Fruit fly (Drosophila melanogaster) whole organism, embryonic: ENCODE results near the gene Chd1.
A peak's percentile ranks its signal among the peaks of the same experiment; 100 is the strongest.

Experiments
- Aef1 ChIP-seq: fragments of 200-800 bp; sonication (Bioruptor generic); IDR thresholded peaks from 3 replicates; pipeline ENCODE4 v1.3.6; 2022; ENCODE audit warnings: missing biosample characterization, missing genetic modification characterization
- Atf-2 ChIP-seq: fragments of 200-800 bp; sonication (Bioruptor generic); optimal IDR thresholded peaks from 2 replicates; lab custom pipeline; 2016; ENCODE audit warnings: missing biosample characterization, missing genetic modification characterization
- CG10267 ChIP-seq: fragments of 200-800 bp; sonication (Bioruptor generic); optimal IDR thresholded peaks from 2 replicates; lab custom pipeline; 2018; ENCODE audit warnings: missing biosample characterization, mild to moderate bottlenecking, missing genetic modification characterization, moderate library complexity
- CG10321 ChIP-seq: fragments of 200-800 bp; sonication (Bioruptor generic); IDR thresholded peaks from 2 replicates; pipeline ENCODE4 v1.3.6; 2022; ENCODE audit warnings: missing biosample characterization, missing genetic modification characterization
- CG11093 ChIP-seq: fragments of 200-800 bp; sonication (Bioruptor generic); IDR thresholded peaks from 3 replicates; pipeline ENCODE4 v1.3.6; 2022; ENCODE audit warnings: missing biosample characterization, missing genetic modification characterization
- CG11560 ChIP-seq: fragments of 200-800 bp; sonication (Bioruptor generic); IDR thresholded peaks from 3 replicates; pipeline ENCODE4 v1.3.6; 2022; ENCODE audit warnings: missing biosample characterization, missing genetic modification characterization
- CG11696 ChIP-seq: fragments of 200-800 bp; sonication (Bioruptor generic); IDR thresholded peaks from 2 replicates; pipeline ENCODE4 v1.3.6; 2022; ENCODE audit warnings: missing biosample characterization, missing genetic modification characterization
- CG13424 ChIP-seq: fragments of 200-800 bp; sonication (Bioruptor generic); optimal IDR thresholded peaks from 2 replicates; lab custom pipeline; 2019; ENCODE audit warnings: missing biosample characterization, mild to moderate bottlenecking, missing genetic modification characterization, moderate library complexity
- CG13894 ChIP-seq: fragments of 200-800 bp; sonication (Bioruptor generic); optimal IDR thresholded peaks from 3 replicates; lab custom pipeline; 2018; ENCODE audit warnings: missing biosample characterization, mild to moderate bottlenecking, missing genetic modification characterization, moderate library complexity
- CG17328 ChIP-seq: fragments of 200-800 bp; sonication (Bioruptor generic); IDR thresholded peaks from 2 replicates; pipeline ENCODE4 v1.3.6; 2022; ENCODE audit warnings: missing biosample characterization, missing genetic modification characterization
- CG17359 ChIP-seq: fragments of 200-800 bp; sonication (Bioruptor generic); optimal IDR thresholded peaks from 3 replicates; lab custom pipeline; 2018; ENCODE audit warnings: missing biosample characterization, mild to moderate bottlenecking, missing genetic modification characterization, moderate library complexity
- CG17912 ChIP-seq: fragments of 200-800 bp; sonication (Bioruptor generic); optimal IDR thresholded peaks from 2 replicates; lab custom pipeline; 2018; ENCODE audit warnings: missing biosample characterization, mild to moderate bottlenecking, missing genetic modification characterization
- CG18011 ChIP-seq: fragments of 200-800 bp; sonication (Bioruptor generic); optimal IDR thresholded peaks from 2 replicates; lab custom pipeline; 2017; ENCODE audit warnings: missing biosample characterization, missing genetic modification characterization, mild to moderate bottlenecking, moderate library complexity, missing genotype
- CG18476 ChIP-seq: fragments of 200-800 bp; sonication (Bioruptor generic); optimal IDR thresholded peaks from 2 replicates; lab custom pipeline; 2016; ENCODE audit warnings: missing biosample characterization, mild to moderate bottlenecking, missing genetic modification characterization
- CG2199 ChIP-seq: fragments of 200-800 bp; sonication (Bioruptor generic); IDR thresholded peaks from 3 replicates; pipeline ENCODE4 v1.3.6; 2022; ENCODE audit warnings: missing biosample characterization, missing genetic modification characterization
- CG34376 ChIP-seq: fragments of 200-800 bp; sonication (Bioruptor generic); optimal IDR thresholded peaks from 2 replicates; lab custom pipeline; 2018; ENCODE audit warnings: missing biosample characterization, mild to moderate bottlenecking, missing genetic modification characterization
- CG4730 ChIP-seq: fragments of 200-800 bp; sonication (Bioruptor generic); IDR thresholded peaks from 2 replicates; pipeline ENCODE4 v1.3.6; 2022; ENCODE audit warnings: missing biosample characterization, missing genetic modification characterization
- CG6765 ChIP-seq: fragments of 200-800 bp; sonication (Bioruptor generic); optimal IDR thresholded peaks from 3 replicates; lab custom pipeline; 2017; ENCODE audit warnings: missing biosample characterization, mild to moderate bottlenecking, missing genetic modification characterization
- CG8765 ChIP-seq: fragments of 200-800 bp; sonication (Bioruptor generic); IDR thresholded peaks from 2 replicates; pipeline ENCODE4 v1.3.6; 2022; ENCODE audit warnings: missing biosample characterization, missing genetic modification characterization
- Dbx ChIP-seq: fragments of 200-800 bp; sonication (Bioruptor generic); IDR thresholded peaks from 3 replicates; pipeline ENCODE4 v1.3.6; 2022; ENCODE audit warnings: missing biosample characterization, missing genetic modification characterization
- Deaf1 ChIP-seq: fragments of 200-800 bp; optimal IDR thresholded peaks from 3 replicates; lab custom pipeline; 2019; ENCODE audit warnings: missing biosample characterization, mild to moderate bottlenecking, missing genetic modification characterization, moderate library complexity
- Dfd ChIP-seq, 2 experiments: fragments of >200 bp; optimal IDR thresholded peaks; 2 replicates each; lab custom pipeline; 2017; ENCODE audit warnings: missing biosample characterization in 2 of 2, missing genetic modification characterization in 2 of 2
- Dip3 ChIP-seq: fragments of 200-800 bp; sonication (Bioruptor generic); optimal IDR thresholded peaks from 3 replicates; lab custom pipeline; 2016; ENCODE audit warnings: missing biosample characterization, missing genetic modification characterization
- H15 ChIP-seq: fragments of 200-800 bp; sonication (Bioruptor generic); IDR thresholded peaks from 3 replicates; pipeline ENCODE4 v1.3.6; 2022; ENCODE audit warnings: missing biosample characterization, missing genetic modification characterization
- Hey ChIP-seq: fragments of 200-800 bp; sonication (Bioruptor generic); optimal IDR thresholded peaks from 3 replicates; lab custom pipeline; 2018; ENCODE audit warnings: missing biosample characterization, mild to moderate bottlenecking, missing genetic modification characterization
- Lim3 ChIP-seq: fragments of 200-800 bp; sonication (Bioruptor generic); IDR thresholded peaks from 2 replicates; pipeline ENCODE4 v1.3.6; 2022; ENCODE audit warnings: missing biosample characterization, missing genetic modification characterization
- Myb ChIP-seq: fragments of 200-800 bp; sonication (Bioruptor generic); optimal IDR thresholded peaks from 2 replicates; lab custom pipeline; 2016; ENCODE audit warnings: missing biosample characterization, missing genetic modification characterization
- Opbp ChIP-seq: fragments of 200-800 bp; sonication (Bioruptor generic); IDR thresholded peaks from 3 replicates; pipeline ENCODE4 v1.3.6; 2022; ENCODE audit warnings: missing biosample characterization, missing genetic modification characterization; ENCODE audit not compliant: partially characterized antibody
- TFAM ChIP-seq: fragments of 200-800 bp; sonication (Bioruptor generic); optimal IDR thresholded peaks from 2 replicates; lab custom pipeline; 2017; ENCODE audit warnings: missing biosample characterization, missing genetic modification characterization, inconsistent platforms
- ac ChIP-seq: fragments of 200-800 bp; sonication (Bioruptor generic); optimal IDR thresholded peaks from 3 replicates; lab custom pipeline; 2017; ENCODE audit warnings: missing biosample characterization, mild to moderate bottlenecking, missing genetic modification characterization
- bsh ChIP-seq, 2 experiments: fragments of 200-800 bp; sonication (Bioruptor generic); optimal IDR thresholded peaks; 2 replicates each; lab custom pipeline; 2017 to 2018; ENCODE audit warnings: mild to moderate bottlenecking in 2 of 2, missing biosample characterization in 2 of 2, missing genetic modification characterization in 2 of 2, moderate library complexity in 1 of 2
- cas ChIP-seq: fragments of 200-800 bp; sonication (Bioruptor generic); IDR thresholded peaks from 2 replicates; pipeline ENCODE4 v1.3.6; 2022; ENCODE audit warnings: missing biosample characterization, missing genetic modification characterization
- en ChIP-seq: fragments of 200-800 bp; sonication (Bioruptor generic); optimal IDR thresholded peaks from 2 replicates; lab custom pipeline; 2016; ENCODE audit warnings: missing biosample characterization, missing genetic modification characterization
- exex ChIP-seq: fragments of 200-800 bp; sonication (Bioruptor generic); optimal IDR thresholded peaks from 4 replicates; lab custom pipeline; 2018; ENCODE audit warnings: missing biosample characterization, mild to moderate bottlenecking, missing genetic modification characterization, moderate library complexity
- gce ChIP-seq: fragments of 200-800 bp; sonication (Bioruptor generic); IDR thresholded peaks from 3 replicates; pipeline ENCODE4 v1.3.6; 2022; ENCODE audit warnings: missing biosample characterization, missing genetic modification characterization
- grn ChIP-seq: fragments of 200-800 bp; sonication (Bioruptor generic); optimal IDR thresholded peaks from 3 replicates; lab custom pipeline; 2017; ENCODE audit warnings: missing biosample characterization, missing genetic modification characterization
- ken ChIP-seq: fragments of 200-800 bp; sonication (Bioruptor generic); IDR thresholded peaks from 3 replicates; pipeline ENCODE4 v1.3.6; 2022; ENCODE audit warnings: missing biosample characterization, missing genetic modification characterization
- lov ChIP-seq, 2 experiments: fragments of 200-800 bp in 1 of 2; fragments of >200 bp in 1 of 2; sonication (Bioruptor generic) in 1 of 2; IDR thresholded peaks in 1 of 2; optimal IDR thresholded peaks in 1 of 2; 2 replicates in 1 of 2; 3 replicates in 1 of 2; pipeline versions ENCODE4 v1.3.6 to Lab custom; 2017 to 2022; ENCODE audit warnings: missing biosample characterization in 1 of 2, missing genetic modification characterization in 1 of 2
- nerfin-2 ChIP-seq: fragments of 200-800 bp; sonication (Bioruptor generic); IDR thresholded peaks from 2 replicates; pipeline ENCODE4 v1.3.6; 2022; ENCODE audit warnings: missing biosample characterization, missing genetic modification characterization; ENCODE audit not compliant: partially characterized antibody
- nmo ChIP-seq: fragments of 200-800 bp; sonication (Bioruptor generic); optimal IDR thresholded peaks from 2 replicates; lab custom pipeline; 2018; ENCODE audit warnings: missing biosample characterization, mild to moderate bottlenecking, missing genetic modification characterization, moderate library complexity
- oc ChIP-seq: fragments of 200-800 bp; sonication (Bioruptor generic); optimal IDR thresholded peaks from 2 replicates; lab custom pipeline; 2018; ENCODE audit warnings: missing biosample characterization, mild to moderate bottlenecking, missing genetic modification characterization, moderate library complexity
- pan ChIP-seq, 4 experiments: fragments of >200 bp in 3 of 4; fragments of 200-800 bp in 1 of 4; sonication (Bioruptor generic) in 1 of 4; optimal IDR thresholded peaks in 3 of 4; IDR thresholded peaks in 1 of 4; 2 replicates each; pipeline versions ENCODE4 v1.3.6 to Lab custom; 2017 to 2022; ENCODE audit warnings: missing biosample characterization in 2 of 4, missing genetic modification characterization in 2 of 4, mixed read lengths in 1 of 4
- peb ChIP-seq: fragments of 200-800 bp; sonication (Bioruptor generic); IDR thresholded peaks from 2 replicates; pipeline ENCODE4 v1.3.6; 2022; ENCODE audit warnings: missing biosample characterization, missing genetic modification characterization
- ranshi ChIP-seq: fragments of 200-800 bp; sonication (Bioruptor generic); IDR thresholded peaks from 2 replicates; pipeline ENCODE4 v1.3.6; 2022; ENCODE audit warnings: missing biosample characterization, missing genetic modification characterization
- rib ChIP-seq: fragments of 200-800 bp; sonication (Bioruptor generic); IDR thresholded peaks from 2 replicates; pipeline ENCODE4 v1.3.6; 2022; ENCODE audit warnings: missing biosample characterization, missing genetic modification characterization
- sim ChIP-seq: fragments of 200-800 bp; sonication (Bioruptor generic); IDR thresholded peaks from 2 replicates; pipeline ENCODE4 v1.3.6; 2022; ENCODE audit warnings: missing biosample characterization, missing genetic modification characterization
- slou ChIP-seq: fragments of 200-800 bp; sonication (Bioruptor generic); optimal IDR thresholded peaks from 3 replicates; lab custom pipeline; 2016; ENCODE audit warnings: missing biosample characterization, missing genetic modification characterization
- tin ChIP-seq: fragments of 200-800 bp; sonication (Bioruptor generic); optimal IDR thresholded peaks from 3 replicates; lab custom pipeline; 2016; ENCODE audit warnings: missing biosample characterization, missing genetic modification characterization
- tup ChIP-seq: fragments of 200-800 bp; sonication (Bioruptor generic); optimal IDR thresholded peaks from 2 replicates; lab custom pipeline; 2016; ENCODE audit warnings: missing biosample characterization, mild to moderate bottlenecking, missing genetic modification characterization, moderate library complexity
- zen ChIP-seq: fragments of 200-800 bp; sonication (Bioruptor generic); optimal IDR thresholded peaks from 3 replicates; lab custom pipeline; 2018; ENCODE audit warnings: missing biosample characterization, mild to moderate bottlenecking, missing genetic modification characterization, moderate library complexity
- zfh2 ChIP-seq: fragments of 200-800 bp; sonication (Bioruptor generic); optimal IDR thresholded peaks from 2 replicates; lab custom pipeline; 2016; ENCODE audit warnings: missing biosample characterization, missing genetic modification characterization

Gene Chd1

dm6 chr2L:2992664-2993174 is 5.2 kb upstream of the Chd1 start, which contains the start of the genes okr and CG3558 (continued):
- TF ChIP-seq exex (tag; lab: Kevin White, UChicago) (no peak), zfh2 (no peak), CG34376 (GFP tag; lab: Kevin White, UChicago) (no peak), zen (no peak), Deaf1 (tag; lab: Kevin White, UChicago) (no peak), TFAM (no peak), CG17912 (no peak), ken (GFP tag; lab: Robert Waterston, UW) (no peak), Dbx (GFP tag; lab: Robert Waterston, UW) (no peak), grn (no peak), Myb (no peak), ac (GFP tag; lab: Kevin White, UChicago) (no peak), CG13894 (no peak), H15 (GFP tag; lab: Robert Waterston, UW) (no peak), CG11560 (tag; lab: Robert Waterston, UW) (no peak), en (no peak), slou (GFP tag; lab: Kevin White, UChicago) (no peak), CG10321 (GFP tag; lab: Robert Waterston, UW) (no peak), Aef1 (GFP tag; lab: Robert Waterston, UW) (no peak), Dip3 (GFP tag; lab: Kevin White, UChicago) (no peak), cas (GFP tag; lab: Robert Waterston, UW) (no peak), Opbp (peak; percentile 69; the same call in 2 of the 3 replicates), Lim3 (GFP tag; lab: Robert Waterston, UW) (no peak), CG17328 (GFP tag; lab: Robert Waterston, UW) (no peak), Dfd (GFP tag; optimal IDR thresholded peaks at IDR 0.05; lab: Kevin White, UChicago) (no peak), CG11093 (no peak), Hey (tag; lab: Kevin White, UChicago) (no peak), CG18011 (GFP tag; lab: Kevin White, UChicago) (no peak), lov (optimal IDR thresholded peaks at IDR 0.05; lab: Kevin White, UChicago) (no peak), lov (GFP tag; IDR thresholded peaks at IDR 0.05; lab: Robert Waterston, UW) (no peak), CG13424 (tag; lab: Kevin White, UChicago) (no peak), ranshi (GFP tag; lab: Robert Waterston, UW) (no peak), gce (no peak), tin (GFP tag; lab: Kevin White, UChicago) (no peak), oc (tag; lab: Kevin White, UChicago) (no peak), rib (GFP tag; lab: Robert Waterston, UW) (no peak), pan (optimal IDR thresholded peaks at IDR 0.05; lab: Kevin White, UChicago) (no peak), pan (GFP tag; optimal IDR thresholded peaks at IDR 0.05 in 1 of 2, IDR thresholded peaks at IDR 0.05 in 1 of 2) (no peak), CG4730 (GFP tag; lab: Robert Waterston, UW) (no peak), sim (no peak), CG18476 (GFP tag; lab: Kevin White, UChicago) (no peak), nmo (GFP tag; lab: Kevin White, UChicago) (peak; percentile 39), bsh (GFP tag; optimal IDR thresholded peaks at IDR 0.05; lab: Kevin White, UChicago) (no peak), peb (no peak), CG17359 (tag; lab: Kevin White, UChicago) (no peak), CG8765 (GFP tag; lab: Robert Waterston, UW) (no peak), CG6765 (GFP tag; lab: Kevin White, UChicago) (no peak), Atf-2 (GFP tag; lab: Kevin White, UChicago) (no peak), CG2199 (no peak), CG10267 (tag; lab: Kevin White, UChicago) (peak; percentile 54), nerfin-2 (peak; percentile 69), CG11696 (no peak), tup (GFP tag; lab: Kevin White, UChicago) (no peak)
